ENCODE assay signal across 2 fruit fly cellular contexts in the genomic region with DNA sequence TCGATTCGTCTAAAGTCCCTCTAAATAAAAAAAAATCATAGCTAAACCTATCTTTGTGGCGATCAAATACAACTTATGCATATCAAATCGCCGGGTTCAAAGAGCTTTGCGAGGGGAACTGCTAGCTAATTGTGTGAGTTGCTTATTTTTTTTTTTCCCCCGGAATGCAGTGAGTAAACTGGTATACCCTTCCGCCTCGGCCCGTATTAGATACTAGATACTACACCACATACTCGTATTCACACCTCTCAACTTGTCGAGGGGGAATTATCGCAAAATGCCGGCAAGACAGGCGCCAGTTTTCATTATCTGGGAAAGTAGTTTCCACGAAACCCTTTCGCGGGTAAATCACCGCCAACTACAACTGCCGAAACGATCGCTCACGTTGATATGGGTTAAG.
A peak's percentile ranks its signal among the peaks of the same experiment; 100 is the strongest.
TF ChIP-seq lines count a peak whose summit lies in the region.

No protein-coding gene starts in this region.

- TF ChIP-seq CTCF in whole organism, embryonic (GFP tag; optimal IDR thresholded peaks at IDR 0.05; lab: Kevin White, UChicago), result no peak

TF ChIP-seq in whole organism, adult, 20 proteins besides CTCF, POLR2A, EP300 and RAD21:
- TF ChIP-seq kay (GFP tag; lab: Kevin White, UChicago; ENCODE audit: borderline replicate concordance), result peak; percentile 90
- TF ChIP-seq Hr96 (GFP tag; optimal IDR thresholded peaks at IDR 0.05; lab: Kevin White, UChicago), result peak; percentile 36
- peak; percentile 13 for TF ChIP-seq pad (GFP tag; optimal IDR thresholded peaks at IDR 0.05; lab: Kevin White, UChicago)
- no peak for TF ChIP-seq Clk (GFP tag; optimal IDR thresholded peaks at IDR 0.05; lab: Kevin White, UChicago)
- TF ChIP-seq CG7101 (tag; optimal IDR thresholded peaks at IDR 0.05; lab: Kevin White, UChicago), result no peak
- peak; percentile 33 for TF ChIP-seq CG12768 (GFP tag; optimal IDR thresholded peaks at IDR 0.05; lab: Kevin White, UChicago)
- peak; percentile 56 for TF ChIP-seq cic (GFP tag; optimal IDR thresholded peaks at IDR 0.05; lab: Kevin White, UChicago)
- TF ChIP-seq CG33017 (tag; optimal IDR thresholded peaks at IDR 0.05; lab: Kevin White, UChicago), result no peak
- TF ChIP-seq tj (GFP tag; optimal IDR thresholded peaks at IDR 0.05; lab: Kevin White, UChicago), result no peak

TF ChIP-seq in whole organism, embryonic, 481 proteins besides CTCF, POLR2A, EP300 and RAD21:
- TF ChIP-seq CG4707 (GFP tag; optimal IDR thresholded peaks at IDR 0.05; lab: Kevin White, UChicago) (no peak), sisA (GFP tag; IDR thresholded peaks at IDR 0.05; lab: Robert Waterston, UW) (no peak), dysf (GFP tag; IDR thresholded peaks at IDR 0.05; lab: Robert Waterston, UW) (no peak), nerfin-2 (GFP tag; IDR thresholded peaks at IDR 0.05; lab: Robert Waterston, UW; ENCODE audit: partially characterized antibody) (no peak), mld (GFP tag; IDR thresholded peaks at IDR 0.05; lab: Robert Waterston, UW; ENCODE audit: partially characterized antibody) (no peak), sd (tag; optimal IDR thresholded peaks at IDR 0.05; lab: Kevin White, UChicago) (peak; percentile 50)
TF ChIP-seq in whole organism, embryonic: peak in this region for 1.

Comparison
In these comparisons a context has a peak if more than half of its experiments do, and no peak if none do; other contexts are left out.
1. Of the 1 proteins assayed by ChIP-seq in both whole organism, embryonic and whole organism, adult: peak only in whole organism, embryonic: none; only in whole organism, adult: kay; in both: none; in neither: 0.